Worm (Caenorhabditis elegans): ENCODE data around the gene ZC395.4.

The ZC395.4 gene

DNA sequence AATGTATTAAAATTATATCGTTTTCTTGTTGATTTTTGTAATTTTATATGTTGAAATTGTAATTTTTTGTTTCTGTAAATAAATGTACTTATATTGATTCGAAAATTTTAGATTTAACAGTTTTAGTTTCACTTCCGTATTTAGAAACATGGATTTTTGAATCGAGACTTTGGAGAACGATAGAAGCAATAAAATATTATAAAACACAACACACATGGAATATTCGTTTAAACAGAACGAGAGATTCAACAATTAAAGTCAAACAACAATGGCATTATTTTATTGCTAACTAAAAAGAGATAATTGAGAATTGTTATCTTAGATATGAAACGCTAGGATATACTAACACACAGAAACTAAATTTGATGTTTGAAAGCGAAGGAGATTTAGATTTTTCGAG, 1.4 kb upstream of the ZC395.4 start:
- no peak for TF ChIP-seq T26A8.4 (GFP tag; IDR thresholded peaks at IDR 0.05)
- no peak for TF ChIP-seq F10B5.3 (tag; optimal IDR thresholded peaks at IDR 0.05)
- no peak for TF ChIP-seq ces-1 (GFP tag; optimal IDR thresholded peaks at IDR 0.05)
- no peak for TF ChIP-seq gei-8 (GFP tag; optimal IDR thresholded peaks at IDR 0.05)
- no peak for TF ChIP-seq arid-1 (GFP tag; conservative IDR thresholded peaks at IDR 0.05)
- TF ChIP-seq lin-29 (GFP tag; IDR thresholded peaks at IDR 0.05): no peak
- no peak for TF ChIP-seq R02D3.7 (tag; optimal IDR thresholded peaks at IDR 0.05)
- TF ChIP-seq nhr-77 (tag; optimal IDR thresholded peaks at IDR 0.05): peak; percentile 83
- TF ChIP-seq mep-1 (tag; optimal IDR thresholded peaks at IDR 0.05): peak; percentile 38
- no peak for TF ChIP-seq zip-11 (GFP tag; IDR thresholded peaks at IDR 0.05)
- no peak for TF ChIP-seq zag-1 (tag; optimal IDR thresholded peaks at IDR 0.05)
- TF ChIP-seq lsy-2 (tag; optimal IDR thresholded peaks at IDR 0.05): no peak
- TF ChIP-seq nhr-42 (GFP tag; IDR thresholded peaks at IDR 0.05): no peak
- no peak for TF ChIP-seq rbr-2 (tag; optimal IDR thresholded peaks at IDR 0.05)
- TF ChIP-seq dve-1 (tag; optimal IDR thresholded peaks at IDR 0.05; ENCODE audit: insufficient read depth): peak; percentile 62
- no peak for TF ChIP-seq daf-16 (GFP tag; optimal IDR thresholded peaks at IDR 0.05)
- peak; percentile 64 for TF ChIP-seq daf-16 (tag; optimal IDR thresholded peaks at IDR 0.05)

- TF ChIP-seq zag-1 (tag; optimal IDR thresholded peaks at IDR 0.05) (no peak), gei-8 (GFP tag; optimal IDR thresholded peaks at IDR 0.05) (no peak), lin-38 (GFP tag; IDR thresholded peaks at IDR 0.05) (peak; percentile 54), fos-1 (tag; optimal IDR thresholded peaks at IDR 0.05) (no peak), R02D3.7 (tag; optimal IDR thresholded peaks at IDR 0.05) (no peak), unc-130 (GFP tag; optimal IDR thresholded peaks at IDR 0.05) (no peak), sdz-12 (GFP tag; optimal IDR thresholded peaks at IDR 0.05) (no peak), daf-12 (tag; optimal IDR thresholded peaks at IDR 0.05) (no peak), spr-3 (GFP tag; optimal IDR thresholded peaks at IDR 0.05) (peak; percentile 10), mxl-2 (GFP tag; conservative IDR thresholded peaks at IDR 0.05) (no peak), daf-16 (GFP tag; optimal IDR thresholded peaks at IDR 0.05) (no peak), daf-16 (tag; optimal IDR thresholded peaks at IDR 0.05) (peak; percentile 0), dmd-9 (GFP tag; IDR thresholded peaks at IDR 0.05) (no peak), zfp-2 (tag; optimal IDR thresholded peaks at IDR 0.05) (no peak), nhr-102 (tag; optimal IDR thresholded peaks at IDR 0.05) (no peak), unc-62 (GFP tag; optimal IDR thresholded peaks at IDR 0.05 in 1 of 2) (no peak), unc-62 (tag; optimal IDR thresholded peaks at IDR 0.05) (no peak), nhr-111 (GFP tag; optimal IDR thresholded peaks at IDR 0.05) (no peak), Y48G9A.11 (GFP tag; IDR thresholded peaks at IDR 0.05) (peak; percentile 65; the same call in 1 of the 2 replicates), Y75B8A.6 (GFP tag; IDR thresholded peaks at IDR 0.05) (peak; percentile 54; the same call in 1 of the 2 replicates), zip-2 (tag; optimal IDR thresholded peaks at IDR 0.05) (no peak), tra-1 (GFP tag; IDR thresholded peaks at IDR 0.05) (no peak), hmg-1.1 (GFP tag; IDR thresholded peaks at IDR 0.05) (0 out of 2 replicates have a peak, but pooled peaks have one; percentile 21), ceh-28 (tag; optimal IDR thresholded peaks at IDR 0.05) (no peak), nhr-237 (tag; optimal IDR thresholded peaks at IDR 0.05) (no peak), dmd-6 (GFP tag; IDR thresholded peaks at IDR 0.05) (0 out of 2 replicates have a peak, but pooled peaks have one; percentile 6), nhr-76 (tag; optimal IDR thresholded peaks at IDR 0.05) (no peak), ztf-11 (tag; optimal IDR thresholded peaks at IDR 0.05) (no peak), lin-1 (GFP tag; IDR thresholded peaks at IDR 0.05) (0 out of 2 replicates have a peak, but pooled peaks have one; percentile 36), ztf-7 (tag; optimal IDR thresholded peaks at IDR 0.05) (no peak), ces-1 (GFP tag; optimal IDR thresholded peaks at IDR 0.05) (no peak), pqm-1 (tag; optimal IDR thresholded peaks at IDR 0.05) (no peak), mes-2 (tag; optimal IDR thresholded peaks at IDR 0.05; ENCODE audit: poor library complexity, severe bottlenecking) (no peak), F37D6.2 (tag; optimal IDR thresholded peaks at IDR 0.05) (no peak), egl-27 (tag; optimal IDR thresholded peaks at IDR 0.05) (no peak), daf-8 (GFP tag; IDR thresholded peaks at IDR 0.05) (no peak), ctbp-1 (GFP tag; IDR thresholded peaks at IDR 0.05) (no peak), aly-2 (tag; optimal IDR thresholded peaks at IDR 0.05) (no peak), aha-1 (tag) (peak; percentile 19), dve-1 (tag; optimal IDR thresholded peaks at IDR 0.05; ENCODE audit: insufficient read depth) (peak; percentile 11), ama-1 (optimal IDR thresholded peaks at IDR 0.05) (peak; percentile 9)
Observed at ce11 chrIII:5273396-5273857, 3.5 kb downstream of the ZC395.4 start, which contains the start of gene ztf-8. Gene ztf-8 (minus strand): TSS chrIII:5273471.
